Worm (Caenorhabditis elegans): ENCODE results near the gene B0554.2.

ce11 chrV:438094-438493 is 4.1 kb downstream of the B0554.2 start, which contains the start of gene B0554.1:
- TF ChIP-seq lin-32 (GFP tag; optimal IDR thresholded peaks at IDR 0.05) (no peak), M03D4.4 (tag; optimal IDR thresholded peaks at IDR 0.05) (no peak), unc-62 (GFP tag; optimal IDR thresholded peaks at IDR 0.05) (no peak), snpc-4 (tag; optimal IDR thresholded peaks at IDR 0.05) (no peak), pha-4 (tag; optimal IDR thresholded peaks at IDR 0.05) (no peak), nhr-76 (tag; optimal IDR thresholded peaks at IDR 0.05) (no peak), nhr-12 (tag; optimal IDR thresholded peaks at IDR 0.05) (no peak)

Data from whole organism, mixed stage, embryonic.